Worm (Caenorhabditis elegans) whole organism, mixed stage, embryonic: Measurements from ENCODE around the gene R02E4.2.

ENCODE experiments used
- bed-3 ChIP-seq: fragments of 200-800 bp; sonication (Bioruptor generic); optimal IDR thresholded peaks from 3 replicates; lab custom pipeline; 2018; ENCODE audit warnings: mild to moderate bottlenecking, missing genetic modification characterization, moderate library complexity, missing compliant biosample characterization
- blmp-1 ChIP-seq: fragments of 150-350 bp; optimal IDR thresholded peaks from 2 replicates; lab custom pipeline; 2014; ENCODE audit warnings: missing biosample characterization, missing genetic modification characterization
- ceh-39 ChIP-seq: fragments of 150-350 bp; optimal IDR thresholded peaks from 2 replicates; lab custom pipeline; 2014; ENCODE audit warnings: missing biosample characterization, missing genetic modification characterization
- ceh-83 ChIP-seq: fragments of 200-800 bp; sonication (Bioruptor generic); optimal IDR thresholded peaks from 2 replicates; lab custom pipeline; 2018; ENCODE audit warnings: mild to moderate bottlenecking, missing genetic modification characterization, missing compliant biosample characterization
- drap-1 ChIP-seq: fragments of 200-800 bp; sonication (Bioruptor generic); optimal IDR thresholded peaks from 3 replicates; lab custom pipeline; 2018; ENCODE audit warnings: mild to moderate bottlenecking, missing genetic modification characterization, missing compliant biosample characterization
- elt-1 ChIP-seq: sonication (generic microtip); optimal IDR thresholded peaks from 2 replicates; lab custom pipeline; 2017; ENCODE audit warnings: missing genetic modification characterization, mild to moderate bottlenecking, missing compliant biosample characterization, antibody characterized with exemption, moderate library complexity, borderline replicate concordance; ENCODE audit not compliant: insufficient read depth
- elt-3 ChIP-seq: fragments of 150-350 bp; optimal IDR thresholded peaks from 2 replicates; lab custom pipeline; 2014; ENCODE audit warnings: missing biosample characterization, missing genetic modification characterization
- flh-1 ChIP-seq: fragments of 200-800 bp; sonication (Bioruptor generic); optimal IDR thresholded peaks from 2 replicates; lab custom pipeline; 2018; ENCODE audit warnings: mild to moderate bottlenecking, missing genetic modification characterization, moderate library complexity, missing compliant biosample characterization
- ham-2 ChIP-seq: fragments of 200-800 bp; sonication (Bioruptor generic); optimal IDR thresholded peaks from 2 replicates; lab custom pipeline; 2018; ENCODE audit warnings: mild to moderate bottlenecking, missing genetic modification characterization, missing compliant biosample characterization
- lin-32 ChIP-seq: fragments of 200-800 bp; sonication (Bioruptor generic); optimal IDR thresholded peaks from 2 replicates; lab custom pipeline; 2018; ENCODE audit warnings: mild to moderate bottlenecking, missing genetic modification characterization, missing compliant biosample characterization
- lsy-2 ChIP-seq: fragments of 150-350 bp; optimal IDR thresholded peaks from 2 replicates; lab custom pipeline; 2014; ENCODE audit warnings: missing biosample characterization, missing genetic modification characterization
- mep-1 ChIP-seq: fragments of 150-350 bp; optimal IDR thresholded peaks from 2 replicates; lab custom pipeline; 2017; ENCODE audit warnings: missing biosample characterization, missing genetic modification reagents, missing genetic modification characterization, inconsistent platforms
- nhr-12 ChIP-seq: fragments of 150-350 bp; optimal IDR thresholded peaks from 2 replicates; lab custom pipeline; 2014; ENCODE audit warnings: missing biosample characterization, missing genetic modification characterization
- nhr-2 ChIP-seq: fragments of 150-350 bp; optimal IDR thresholded peaks from 2 replicates; lab custom pipeline; 2014; ENCODE audit warnings: missing biosample characterization, missing genetic modification characterization
- nhr-237 ChIP-seq: fragments of 150-350 bp; optimal IDR thresholded peaks from 2 replicates; lab custom pipeline; 2014; ENCODE audit warnings: missing biosample characterization, missing genetic modification characterization
- nhr-28 ChIP-seq: fragments of 150-350 bp; optimal IDR thresholded peaks from 2 replicates; lab custom pipeline; 2014; ENCODE audit warnings: missing biosample characterization, missing genetic modification characterization
- nhr-76 ChIP-seq: sonication (generic microtip); optimal IDR thresholded peaks from 2 replicates; lab custom pipeline; 2017; ENCODE audit warnings: missing biosample characterization, missing genetic modification characterization
- pha-4 ChIP-seq: fragments of 150-350 bp; optimal IDR thresholded peaks from 2 replicates; lab custom pipeline; 2018; ENCODE audit warnings: missing biosample characterization, missing genetic modification reagents, missing genetic modification characterization
- snpc-4 ChIP-seq: fragments of 150-350 bp; optimal IDR thresholded peaks from 2 replicates; lab custom pipeline; 2014; ENCODE audit warnings: missing biosample characterization, missing genetic modification characterization
- sptf-1 ChIP-seq: sonication (generic microtip); optimal IDR thresholded peaks from 2 replicates; lab custom pipeline; 2017; ENCODE audit warnings: mild to moderate bottlenecking, missing genetic modification characterization, moderate library complexity, missing compliant biosample characterization
- unc-120 ChIP-seq: sonication (generic microtip); optimal IDR thresholded peaks from 2 replicates; lab custom pipeline; 2017; ENCODE audit warnings: missing genetic modification characterization, missing compliant biosample characterization; ENCODE audit not compliant: poor library complexity, severe bottlenecking
- unc-39 ChIP-seq: fragments of 150-350 bp; optimal IDR thresholded peaks from 2 replicates; lab custom pipeline; 2014; ENCODE audit warnings: missing biosample characterization, missing genetic modification characterization
- unc-62 ChIP-seq: fragments of 150-350 bp; optimal IDR thresholded peaks from 2 replicates; lab custom pipeline; 2014; ENCODE audit warnings: missing biosample characterization, missing genetic modification reagents, missing genetic modification characterization
- zip-8 ChIP-seq: fragments of 150-350 bp; optimal IDR thresholded peaks from 2 replicates; lab custom pipeline; 2014; ENCODE audit warnings: missing biosample characterization, missing genetic modification characterization

Gene R02E4.2

DNA sequence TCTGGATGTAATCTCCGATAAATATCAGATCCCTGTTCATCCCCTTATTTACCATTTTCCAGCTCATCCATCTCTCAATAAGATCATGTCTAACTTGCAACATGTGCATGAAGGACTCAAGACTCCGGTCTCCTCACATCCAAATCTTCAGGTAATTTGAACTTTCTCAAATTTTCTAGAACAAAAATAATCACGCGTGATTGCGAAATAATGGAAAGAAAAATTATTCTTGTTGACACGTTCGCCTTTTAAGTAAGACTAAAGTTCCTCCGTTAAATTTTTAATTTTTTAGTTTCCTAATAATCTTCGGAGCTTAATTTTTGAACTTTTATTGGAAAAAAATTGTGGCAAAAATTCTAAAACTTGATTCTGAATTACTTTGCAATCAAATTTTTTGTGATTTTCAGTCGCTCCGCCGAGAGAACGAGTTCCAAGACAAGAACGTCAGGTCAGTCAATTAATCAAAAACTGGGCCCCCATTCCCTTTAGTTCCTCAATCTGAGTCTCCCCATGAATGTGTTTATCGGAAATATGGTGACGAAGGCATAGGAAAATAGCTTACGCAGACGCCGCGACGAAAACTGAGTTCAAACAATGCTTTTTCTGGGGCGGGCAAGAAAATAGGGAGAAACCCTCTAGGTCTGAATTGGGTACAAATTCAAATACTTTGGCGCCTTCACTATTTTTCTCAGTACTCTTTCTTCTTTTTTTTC, 30.4 kb downstream of the R02E4.2 start:
- TF ChIP-seq nhr-28 (tag; lab: Kevin White, UChicago) (no peak), sptf-1 (tag; lab: Kevin White, UChicago) (no peak), ceh-39 (no peak), snpc-4 (tag; lab: Kevin White, UChicago) (no peak), flh-1 (GFP tag; lab: Kevin White, UChicago) (no peak), lsy-2 (no peak), zip-8 (tag; lab: Kevin White, UChicago) (no peak), mep-1 (tag; lab: Kevin White, UChicago) (no peak), nhr-2 (tag; lab: Kevin White, UChicago) (no peak), nhr-12 (tag; lab: Kevin White, UChicago) (no peak)

DNA sequence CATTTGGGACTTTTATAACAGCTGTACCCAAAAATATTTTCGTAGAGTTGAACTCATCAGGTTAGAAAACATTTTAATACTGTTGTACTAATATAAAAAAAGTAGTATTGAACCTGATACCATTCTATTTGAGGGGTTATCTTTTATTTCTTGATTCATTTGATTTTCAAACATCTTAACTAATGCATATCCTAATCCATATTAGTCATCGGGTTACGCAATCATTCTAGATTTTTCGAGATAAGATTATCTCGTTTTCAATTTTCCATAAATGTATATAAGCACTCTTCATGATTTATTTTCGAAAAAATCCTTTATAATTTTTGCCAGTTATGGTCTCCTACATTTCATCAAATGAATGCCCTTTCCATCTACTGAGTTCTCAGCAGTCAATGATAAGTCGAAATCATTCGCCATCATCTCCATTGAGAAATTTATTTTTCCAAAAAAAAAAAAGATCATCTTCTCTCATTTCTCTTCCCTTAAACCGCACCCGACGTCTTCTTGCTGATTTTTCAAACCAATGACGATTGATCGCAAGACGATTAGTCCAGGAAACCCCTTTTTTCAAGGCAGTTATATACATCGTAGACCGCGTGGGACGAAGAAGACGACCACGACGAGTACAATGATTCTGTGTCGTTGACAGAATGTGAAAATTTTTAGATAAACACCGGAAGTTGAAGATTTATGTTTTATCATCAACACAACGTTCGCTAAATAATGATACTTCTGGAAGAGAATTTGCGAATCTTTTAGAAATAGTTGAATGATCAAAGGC, 31.3 kb downstream of the R02E4.2 start:
- no peak for TF ChIP-seq ceh-83
- no peak for TF ChIP-seq ham-2
- TF ChIP-seq snpc-4 (tag; lab: Kevin White, UChicago): no peak
- no peak for TF ChIP-seq unc-62 (GFP tag; lab: Kevin White, UChicago)
- no peak for TF ChIP-seq lin-32 (GFP tag; lab: Kevin White, UChicago)
- TF ChIP-seq drap-1: no peak
- no peak for TF ChIP-seq sptf-1 (tag; lab: Kevin White, UChicago)
- TF ChIP-seq flh-1 (GFP tag; lab: Kevin White, UChicago): no peak
- peak; percentile 23 for TF ChIP-seq elt-1 (tag; lab: Kevin White, UChicago)
- TF ChIP-seq zip-8 (tag; lab: Kevin White, UChicago): peak; percentile 68

DNA sequence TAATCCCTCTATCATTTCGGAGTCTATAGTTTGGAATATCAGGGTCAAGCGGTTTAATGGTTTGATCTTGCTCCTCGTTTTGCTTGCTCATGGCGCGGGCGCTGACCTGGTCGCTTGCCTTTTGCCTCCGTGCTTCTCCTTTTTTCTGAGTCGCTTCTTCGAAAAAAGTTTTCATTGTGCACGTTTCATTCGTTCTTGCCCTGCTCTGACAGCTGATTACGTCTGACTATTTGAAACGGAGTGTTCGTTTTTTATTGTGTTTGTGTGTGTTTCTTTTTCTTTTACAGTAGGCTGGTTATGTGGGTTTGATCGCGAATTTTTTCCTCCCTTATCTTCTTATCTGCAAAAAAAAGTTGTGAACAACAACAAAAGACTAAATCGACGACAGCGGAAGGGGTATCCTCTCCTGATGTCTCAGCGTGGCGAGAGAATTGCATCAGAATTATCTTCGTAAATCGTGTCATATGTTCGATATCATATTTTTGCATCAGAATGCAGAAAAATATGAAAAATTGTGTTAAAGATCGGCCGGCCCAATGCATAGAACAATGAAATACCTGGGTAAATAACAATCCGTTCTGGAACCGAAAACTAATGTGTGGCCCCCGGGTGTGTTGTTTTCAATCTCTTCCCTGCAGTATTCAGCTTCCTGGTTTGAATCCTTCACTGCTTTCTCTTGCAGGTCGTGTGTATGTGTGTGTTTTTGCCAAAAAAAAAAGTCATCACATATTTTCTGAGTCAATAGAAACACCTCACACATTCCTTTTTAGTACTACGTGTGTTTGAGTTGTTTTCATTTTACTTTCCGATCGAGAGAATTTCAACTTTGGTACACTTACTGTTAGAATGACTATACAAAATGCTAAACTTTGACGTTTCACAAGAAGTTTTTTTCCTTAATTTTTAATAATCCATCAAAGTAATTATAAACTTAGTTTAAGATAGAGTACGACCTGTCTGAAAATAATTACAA, 32.6 kb downstream of the R02E4.2 start, which contains the start of gene ZK470.4:
ZK470.4 (minus strand) TSS at position 175 of the 973 bp plus-strand sequence.
- TF ChIP-seq elt-3 (tag; lab: Kevin White, UChicago) (no peak), bed-3 (GFP tag; lab: Kevin White, UChicago) (no peak), unc-39 (tag; lab: Kevin White, UChicago) (no peak), nhr-237 (tag; lab: Kevin White, UChicago) (no peak), flh-1 (GFP tag; lab: Kevin White, UChicago) (no peak), blmp-1 (no peak)
- TF ChIP-seq, all 35 proteins: peak for 0

DNA sequence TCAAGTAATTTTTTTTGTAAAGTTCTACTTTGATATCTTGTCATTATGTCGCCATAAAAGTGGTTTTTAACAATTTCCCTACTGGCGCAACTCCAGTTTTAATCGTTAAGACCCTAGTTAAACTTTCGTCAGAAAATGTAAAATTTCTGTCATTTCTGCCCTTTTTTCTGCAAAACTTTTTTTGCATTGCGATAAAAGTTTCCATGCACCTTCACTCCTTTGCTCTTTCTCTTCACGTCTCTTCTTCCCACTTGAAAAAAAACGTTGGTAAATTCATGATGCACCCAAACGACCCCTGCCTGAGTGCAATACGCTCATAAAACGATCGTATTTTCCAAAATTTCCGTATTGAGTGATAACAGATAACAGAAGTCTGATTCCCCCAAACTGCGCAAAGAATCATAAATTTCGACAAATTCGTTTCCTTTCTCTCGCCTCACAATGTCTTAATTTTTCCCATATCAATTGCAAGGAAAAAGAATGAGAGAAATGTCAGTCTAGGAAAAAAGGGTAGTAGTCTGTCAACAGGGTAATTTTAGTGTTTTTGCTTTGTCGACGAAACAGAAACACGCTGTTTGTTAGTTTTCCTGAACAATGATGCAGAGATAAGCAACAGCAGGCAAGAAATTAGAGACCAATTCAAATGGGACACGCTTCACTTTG, 33.6 kb downstream of the R02E4.2 start:
- TF ChIP-seq blmp-1 (no peak), nhr-2 (tag; lab: Kevin White, UChicago) (no peak), nhr-76 (tag; lab: Kevin White, UChicago) (no peak), unc-120 (no peak)

DNA sequence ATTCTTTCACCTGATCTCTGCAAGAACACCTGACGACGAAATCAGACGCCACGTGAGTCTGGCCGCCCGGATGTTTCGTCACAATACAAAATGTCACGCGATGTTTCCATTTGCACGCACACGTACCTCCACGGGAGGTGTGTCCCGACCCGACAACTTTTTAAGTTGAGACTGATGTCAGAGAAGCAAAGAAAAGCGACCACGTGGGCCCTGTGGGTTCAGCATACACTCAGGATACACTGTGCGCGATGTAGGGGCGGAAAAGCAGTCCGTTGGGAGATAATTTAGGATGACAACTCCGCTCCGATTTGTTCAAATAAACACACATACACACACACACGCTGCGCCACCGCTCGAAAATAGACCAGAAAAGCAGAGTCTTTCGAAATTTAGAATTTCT, 34.9 kb downstream of the R02E4.2 start:
- TF ChIP-seq pha-4 (tag; lab: Kevin White, UChicago) (peak; percentile 55), unc-62 (GFP tag; lab: Kevin White, UChicago) (no peak)
